Fruit fly (Drosophila melanogaster): Measurements from ENCODE around the gene t-Grip91.

dm6 chr2L:15783785-15784184 is at the start of gene t-Grip91:
- no peak for TF ChIP-seq pan (optimal IDR thresholded peaks at IDR 0.05)
- no peak for TF ChIP-seq fru (GFP tag; optimal IDR thresholded peaks at IDR 0.05)
- no peak for TF ChIP-seq N (GFP tag; optimal IDR thresholded peaks at IDR 0.05)
- TF ChIP-seq Dif (GFP tag; optimal IDR thresholded peaks at IDR 0.05; ENCODE audit: partially characterized antibody): no peak
- no peak for TF ChIP-seq psq (GFP tag; optimal IDR thresholded peaks at IDR 0.05)
- no peak for TF ChIP-seq sage (GFP tag; optimal IDR thresholded peaks at IDR 0.05)
- TF ChIP-seq h (GFP tag; optimal IDR thresholded peaks at IDR 0.05): no peak

Data from whole organism, wandering third instar larva.